Fruit fly (Drosophila melanogaster) whole organism, embryonic: ENCODE data around the gene arm.

Source experiments
- Aef1 ChIP-seq: fragments of 200-800 bp; sonication (Bioruptor generic); IDR thresholded peaks from 3 replicates; pipeline ENCODE4 v1.3.6; 2022; ENCODE audit warnings: missing biosample characterization, missing genetic modification characterization
- Asciz ChIP-seq: fragments of 200-800 bp; sonication (Bioruptor generic); optimal IDR thresholded peaks from 2 replicates; lab custom pipeline; 2017; ENCODE audit warnings: missing biosample characterization, mild to moderate bottlenecking, missing genetic modification characterization, missing genetic modification reagents
- B-H2 ChIP-seq: fragments of 200-800 bp; sonication (Bioruptor generic); optimal IDR thresholded peaks from 2 replicates; lab custom pipeline; 2018; ENCODE audit warnings: missing biosample characterization, mild to moderate bottlenecking, missing genetic modification characterization
- BtbVII ChIP-seq: fragments of 200-800 bp; sonication (Bioruptor generic); optimal IDR thresholded peaks from 3 replicates; lab custom pipeline; 2017; ENCODE audit warnings: missing biosample characterization, mild to moderate bottlenecking, missing genetic modification characterization
- CG10209 ChIP-seq: fragments of 200-800 bp; sonication (Bioruptor generic); optimal IDR thresholded peaks from 3 replicates; lab custom pipeline; 2017; ENCODE audit warnings: missing biosample characterization, mild to moderate bottlenecking, missing genetic modification characterization, missing genetic modification reagents
- CG11093 ChIP-seq: fragments of 200-800 bp; sonication (Bioruptor generic); IDR thresholded peaks from 3 replicates; pipeline ENCODE4 v1.3.6; 2022; ENCODE audit warnings: missing biosample characterization, missing genetic modification characterization
- CG11456 ChIP-seq: fragments of 200-800 bp; sonication (Bioruptor generic); IDR thresholded peaks from 3 replicates; pipeline ENCODE4 v1.3.6; 2022; ENCODE audit warnings: missing biosample characterization, missing genetic modification characterization
- CG11504 ChIP-seq: fragments of 200-800 bp; sonication (Bioruptor generic); optimal IDR thresholded peaks from 3 replicates; lab custom pipeline; 2019; ENCODE audit warnings: missing biosample characterization, mild to moderate bottlenecking, missing genetic modification characterization, moderate library complexity
- CG13624 ChIP-seq: fragments of 200-800 bp; sonication (Bioruptor generic); optimal IDR thresholded peaks from 2 replicates; lab custom pipeline; 2016; ENCODE audit warnings: missing biosample characterization, missing genetic modification characterization
- CG13894 ChIP-seq: fragments of 200-800 bp; sonication (Bioruptor generic); optimal IDR thresholded peaks from 3 replicates; lab custom pipeline; 2018; ENCODE audit warnings: missing biosample characterization, mild to moderate bottlenecking, missing genetic modification characterization, moderate library complexity
- CG14710 ChIP-seq: fragments of 200-800 bp; sonication (Bioruptor generic); optimal IDR thresholded peaks from 3 replicates; lab custom pipeline; 2019; ENCODE audit warnings: missing biosample characterization, mild to moderate bottlenecking, missing genetic modification characterization, moderate library complexity
- CG15073 ChIP-seq: fragments of 200-800 bp; sonication (Bioruptor generic); optimal IDR thresholded peaks from 2 replicates; lab custom pipeline; 2016; ENCODE audit warnings: missing biosample characterization, missing genetic modification characterization
- CG1529 ChIP-seq: fragments of 200-800 bp; sonication (Bioruptor generic); optimal IDR thresholded peaks from 3 replicates; lab custom pipeline; 2018; ENCODE audit warnings: missing biosample characterization, missing genetic modification characterization
- CG17829 ChIP-seq: fragments of 200-800 bp; optimal IDR thresholded peaks from 2 replicates; lab custom pipeline; 2019; ENCODE audit warnings: missing biosample characterization, mild to moderate bottlenecking, missing genetic modification characterization, moderate library complexity
- CG2889 ChIP-seq: fragments of 200-800 bp; sonication (Bioruptor generic); IDR thresholded peaks from 3 replicates; pipeline ENCODE4 v1.3.6; 2022; ENCODE audit warnings: missing biosample characterization, missing genetic modification characterization
- CG3163 ChIP-seq: fragments of 200-800 bp; sonication (Bioruptor generic); optimal IDR thresholded peaks from 3 replicates; lab custom pipeline; 2016; ENCODE audit warnings: missing biosample characterization, missing genetic modification characterization
- CG4360 ChIP-seq: fragments of 200-800 bp; sonication (Bioruptor generic); IDR thresholded peaks from 2 replicates; pipeline ENCODE4 v1.3.6; 2022; ENCODE audit warnings: missing biosample characterization, missing genetic modification characterization
- CG43689 ChIP-seq: fragments of 200-800 bp; sonication (Bioruptor generic); IDR thresholded peaks from 2 replicates; pipeline ENCODE4 v1.3.6; 2022; ENCODE audit warnings: missing biosample characterization, missing genetic modification characterization
- CG6765 ChIP-seq: fragments of 200-800 bp; sonication (Bioruptor generic); optimal IDR thresholded peaks from 3 replicates; lab custom pipeline; 2017; ENCODE audit warnings: missing biosample characterization, mild to moderate bottlenecking, missing genetic modification characterization
- CG7372 ChIP-seq: fragments of 200-800 bp; sonication (Bioruptor generic); IDR thresholded peaks from 2 replicates; pipeline ENCODE4 v1.3.6; 2022; ENCODE audit warnings: missing biosample characterization, missing genetic modification characterization
- CG8478 ChIP-seq: fragments of >200 bp; optimal IDR thresholded peaks from 2 replicates; lab custom pipeline; 2018
- CG9609 ChIP-seq: fragments of 200-800 bp; sonication (Bioruptor generic); optimal IDR thresholded peaks from 3 replicates; lab custom pipeline; 2016; ENCODE audit warnings: missing biosample characterization, missing genetic modification characterization
- Dfd ChIP-seq, 2 experiments: fragments of >200 bp; optimal IDR thresholded peaks; 2 replicates each; lab custom pipeline; 2017; ENCODE audit warnings: missing biosample characterization in 2 of 2, missing genetic modification characterization in 2 of 2
- Dip2 ChIP-seq: fragments of 200-800 bp; sonication (Bioruptor generic); IDR thresholded peaks from 2 replicates; pipeline ENCODE4 v1.3.6; 2022; ENCODE audit warnings: missing biosample characterization, missing genetic modification characterization
- Doc3 ChIP-seq: fragments of 200-800 bp; sonication (Bioruptor generic); IDR thresholded peaks from 3 replicates; pipeline ENCODE4 v1.3.6; 2022; ENCODE audit warnings: missing biosample characterization, missing genetic modification characterization; ENCODE audit not compliant: partially characterized antibody
- Ets97D ChIP-seq: fragments of 200-800 bp; sonication (Bioruptor generic); optimal IDR thresholded peaks from 3 replicates; lab custom pipeline; 2016; ENCODE audit warnings: missing biosample characterization, missing genetic modification characterization
- HLHmδ ChIP-seq: fragments of 200-800 bp; sonication (Bioruptor generic); optimal IDR thresholded peaks from 2 replicates; lab custom pipeline; 2018; ENCODE audit warnings: missing biosample characterization, mild to moderate bottlenecking, missing genetic modification characterization, moderate library complexity
- Hr51 ChIP-seq, 2 experiments: fragments of 200-800 bp; sonication (Bioruptor generic); optimal IDR thresholded peaks; 2 replicates in 1 of 2; 3 replicates in 1 of 2; lab custom pipeline; 2016 to 2018; ENCODE audit warnings: missing biosample characterization in 2 of 2, missing genetic modification characterization in 2 of 2, mild to moderate bottlenecking in 1 of 2, moderate library complexity in 1 of 2
- Kr ChIP-seq: fragments of 200-800 bp; sonication (Bioruptor generic); optimal IDR thresholded peaks from 2 replicates; lab custom pipeline; 2017; ENCODE audit warnings: missing biosample characterization, mild to moderate bottlenecking, missing genetic modification characterization
- Spps ChIP-seq: fragments of 200-800 bp; sonication (Bioruptor generic); optimal IDR thresholded peaks from 2 replicates; lab custom pipeline; 2018; ENCODE audit warnings: missing biosample characterization, mild to moderate bottlenecking, missing genetic modification characterization
- Sry-β ChIP-seq: fragments of 200-800 bp; sonication (Bioruptor generic); optimal IDR thresholded peaks from 2 replicates; lab custom pipeline; 2018; ENCODE audit warnings: missing biosample characterization, mild to moderate bottlenecking, missing genetic modification characterization, moderate library complexity
- caup ChIP-seq: fragments of 200-800 bp; sonication (Bioruptor generic); optimal IDR thresholded peaks from 3 replicates; lab custom pipeline; 2017; ENCODE audit warnings: missing biosample characterization, mild to moderate bottlenecking, missing genetic modification characterization, moderate library complexity; ENCODE audit not compliant: severe bottlenecking
- cwo ChIP-seq: fragments of 200-800 bp; sonication (Bioruptor generic); optimal IDR thresholded peaks from 3 replicates; lab custom pipeline; 2017; ENCODE audit warnings: missing biosample characterization, missing genetic modification characterization, mild to moderate bottlenecking, moderate library complexity, missing genetic modification reagents
- dan ChIP-seq: fragments of 200-800 bp; sonication (Bioruptor generic); IDR thresholded peaks from 2 replicates; pipeline ENCODE4 v1.3.6; 2022; ENCODE audit warnings: missing biosample characterization, missing genetic modification characterization
- dysf ChIP-seq: fragments of 200-800 bp; sonication (Bioruptor generic); IDR thresholded peaks from 3 replicates; pipeline ENCODE4 v1.3.6; 2022; ENCODE audit warnings: missing biosample characterization, missing genetic modification characterization
- exex ChIP-seq: fragments of 200-800 bp; sonication (Bioruptor generic); optimal IDR thresholded peaks from 4 replicates; lab custom pipeline; 2018; ENCODE audit warnings: missing biosample characterization, mild to moderate bottlenecking, missing genetic modification characterization, moderate library complexity
- eyg ChIP-seq: fragments of 200-800 bp; sonication (Bioruptor generic); optimal IDR thresholded peaks from 3 replicates; lab custom pipeline; 2016; ENCODE audit warnings: missing biosample characterization, missing genetic modification characterization
- fd102C ChIP-seq: fragments of 200-800 bp; sonication (Bioruptor generic); optimal IDR thresholded peaks from 2 replicates; lab custom pipeline; 2018; ENCODE audit warnings: missing biosample characterization, mild to moderate bottlenecking, missing genetic modification characterization, moderate library complexity
- kah ChIP-seq: fragments of 200-800 bp; sonication (Bioruptor generic); optimal IDR thresholded peaks from 2 replicates; lab custom pipeline; 2018; ENCODE audit warnings: missing biosample characterization, mild to moderate bottlenecking, missing genetic modification characterization
- klu ChIP-seq: fragments of 200-800 bp; sonication (Bioruptor generic); IDR thresholded peaks from 2 replicates; pipeline ENCODE4 v1.3.6; 2022; ENCODE audit warnings: missing biosample characterization, missing genetic modification characterization
- nmo ChIP-seq: fragments of 200-800 bp; sonication (Bioruptor generic); optimal IDR thresholded peaks from 2 replicates; lab custom pipeline; 2018; ENCODE audit warnings: missing biosample characterization, mild to moderate bottlenecking, missing genetic modification characterization, moderate library complexity
- onecut ChIP-seq: fragments of 200-800 bp; sonication (Bioruptor generic); IDR thresholded peaks from 2 replicates; pipeline ENCODE4 v1.3.6; 2022; ENCODE audit warnings: missing biosample characterization, missing genetic modification characterization
- org-1 ChIP-seq: fragments of 200-800 bp; sonication (Bioruptor generic); optimal IDR thresholded peaks from 2 replicates; lab custom pipeline; 2017; ENCODE audit warnings: missing biosample characterization, missing genetic modification characterization
- psq ChIP-seq: fragments of 200-800 bp; sonication (Bioruptor generic); optimal IDR thresholded peaks from 2 replicates; lab custom pipeline; 2017; ENCODE audit warnings: missing biosample characterization, missing genetic modification characterization
- ranshi ChIP-seq: fragments of 200-800 bp; sonication (Bioruptor generic); IDR thresholded peaks from 2 replicates; pipeline ENCODE4 v1.3.6; 2022; ENCODE audit warnings: missing biosample characterization, missing genetic modification characterization
- sim ChIP-seq: fragments of 200-800 bp; sonication (Bioruptor generic); IDR thresholded peaks from 2 replicates; pipeline ENCODE4 v1.3.6; 2022; ENCODE audit warnings: missing biosample characterization, missing genetic modification characterization
- stc ChIP-seq: fragments of 200-800 bp; sonication (Bioruptor generic); IDR thresholded peaks from 2 replicates; pipeline ENCODE4 v1.3.6; 2022; ENCODE audit warnings: missing biosample characterization, missing genetic modification characterization
- tll ChIP-seq, 2 experiments: fragments of 200-800 bp in 1 of 2; fragments of >200 bp in 1 of 2; sonication (Bioruptor generic) in 1 of 2; optimal IDR thresholded peaks; 2 replicates each; lab custom pipeline; 2017 to 2019; ENCODE audit warnings: missing biosample characterization in 2 of 2, missing genetic modification characterization in 2 of 2, mild to moderate bottlenecking in 1 of 2, moderate library complexity in 1 of 2
- trem ChIP-seq: fragments of 200-800 bp; optimal IDR thresholded peaks from 3 replicates; lab custom pipeline; 2019; ENCODE audit warnings: missing biosample characterization, mild to moderate bottlenecking, missing genetic modification characterization, moderate library complexity
- vnd ChIP-seq: fragments of 200-800 bp; sonication (Bioruptor generic); IDR thresholded peaks from 3 replicates; pipeline ENCODE4 v1.3.6; 2022; ENCODE audit warnings: missing biosample characterization, missing genetic modification characterization; ENCODE audit not compliant: partially characterized antibody

Gene arm

DNA sequence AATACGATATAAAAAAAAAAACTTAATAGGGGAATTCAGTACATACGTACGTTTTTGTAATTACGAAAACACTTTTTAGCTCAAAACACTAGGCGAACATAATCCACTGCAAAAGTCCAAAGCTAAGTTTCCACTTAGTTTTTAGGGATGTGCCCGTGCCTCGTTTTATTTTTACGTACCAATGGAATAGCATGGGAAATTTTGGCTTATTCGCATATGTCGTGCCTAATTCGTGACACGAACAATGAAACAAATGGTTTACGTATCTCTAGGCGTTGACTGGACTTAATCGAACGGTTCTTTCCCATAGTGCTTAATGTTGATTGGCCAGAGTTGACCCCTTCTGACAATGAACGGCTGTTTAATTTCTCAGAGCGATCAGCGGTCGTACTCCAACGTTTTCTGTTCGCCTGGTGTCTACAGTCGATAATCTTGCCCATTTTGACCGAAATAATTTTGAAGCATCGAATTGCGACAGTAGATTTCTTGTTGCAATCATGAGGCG, 20.8 kb downstream of the arm start, which contains the start of gene CG14818 (continued):
- peak; percentile 31 for TF ChIP-seq CG17829 (tag; lab: Kevin White, UChicago)
- no peak for TF ChIP-seq psq
- peak; percentile 19 for TF ChIP-seq eyg (GFP tag; lab: Kevin White, UChicago)
- TF ChIP-seq HLHmδ (GFP tag; lab: Kevin White, UChicago): no peak
- 0 out of 2 replicates have a peak, but pooled peaks have one; percentile 29 for TF ChIP-seq stc (GFP tag; lab: Robert Waterston, UW)
- peak; percentile 39; the same call in 1 of the 3 replicates for TF ChIP-seq Aef1 (GFP tag; lab: Robert Waterston, UW)
- TF ChIP-seq CG13624 (GFP tag; lab: Kevin White, UChicago): peak; percentile 47
- no peak for TF ChIP-seq Kr (GFP tag; lab: Kevin White, UChicago)
- no peak for TF ChIP-seq CG8478 (lab: Kevin White, UChicago)
- peak; percentile 59 for TF ChIP-seq nmo (GFP tag; lab: Kevin White, UChicago)
- no peak for TF ChIP-seq org-1 (GFP tag; lab: Kevin White, UChicago)
- no peak for TF ChIP-seq CG11504 (tag; lab: Kevin White, UChicago)
- no peak for TF ChIP-seq CG6765 (GFP tag; lab: Kevin White, UChicago)
- TF ChIP-seq CG11093 (GFP tag; lab: Robert Waterston, UW): 0 out of 3 replicates have a peak, but pooled peaks have one; percentile 41
- TF ChIP-seq onecut (GFP tag; lab: Robert Waterston, UW): no peak; the same call in 1 of the 2 replicates
- no peak for TF ChIP-seq sim (GFP tag; lab: Robert Waterston, UW)
- peak; percentile 31 for TF ChIP-seq CG3163 (GFP tag; lab: Kevin White, UChicago)
- TF ChIP-seq exex (tag; lab: Kevin White, UChicago): no peak
- peak; percentile 41 to 45 for TF ChIP-seq Hr51 (GFP tag; optimal IDR thresholded peaks at IDR 0.05; lab: Kevin White, UChicago)
- peak; percentile 60 for TF ChIP-seq B-H2
- TF ChIP-seq CG10209: peak; percentile 56
- no peak for TF ChIP-seq cwo (GFP tag; lab: Kevin White, UChicago)
- TF ChIP-seq caup (GFP tag; lab: Kevin White, UChicago): peak; percentile 72
- 0 out of 2 replicates have a peak, but pooled peaks have one; percentile 22 for TF ChIP-seq CG43689 (GFP tag; lab: Robert Waterston, UW)
- peak; percentile 24 for TF ChIP-seq Sry-β (GFP tag; lab: Kevin White, UChicago)
- TF ChIP-seq CG4360: no peak
- TF ChIP-seq Asciz (GFP tag; lab: Kevin White, UChicago): no peak
- TF ChIP-seq ranshi (GFP tag; lab: Robert Waterston, UW): peak; percentile 60; the same call in 1 of the 2 replicates
- TF ChIP-seq CG2889 (GFP tag; lab: Robert Waterston, UW): no peak
- peak; percentile 92 for TF ChIP-seq Doc3 (GFP tag; lab: Robert Waterston, UW)
- peak; percentile 25 for TF ChIP-seq BtbVII (GFP tag; lab: Kevin White, UChicago)
- TF ChIP-seq dysf (GFP tag; lab: Robert Waterston, UW): peak; percentile 73; the same call in 1 of the 3 replicates
- TF ChIP-seq tll (GFP tag; optimal IDR thresholded peaks at IDR 0.05; lab: Kevin White, UChicago): peak in 1 of 2 experiments; percentile 27
- no peak for TF ChIP-seq Dip2 (GFP tag; lab: Robert Waterston, UW)
- peak; percentile 84 for TF ChIP-seq vnd
- no peak for TF ChIP-seq Spps (tag; lab: Kevin White, UChicago)
- TF ChIP-seq CG9609 (GFP tag; lab: Kevin White, UChicago): peak; percentile 64
- no peak for TF ChIP-seq CG15073
- peak; percentile 56 for TF ChIP-seq CG7372 (GFP tag; lab: Robert Waterston, UW)
- TF ChIP-seq kah (GFP tag; lab: Kevin White, UChicago): no peak
- peak; percentile 63 for TF ChIP-seq CG13894
- TF ChIP-seq CG11456 (GFP tag; lab: Robert Waterston, UW): peak; percentile 72; the same call in 1 of the 3 replicates
- no peak for TF ChIP-seq trem
- TF ChIP-seq Dfd (GFP tag; optimal IDR thresholded peaks at IDR 0.05; lab: Kevin White, UChicago): no peak
- no peak for TF ChIP-seq fd102C (GFP tag; lab: Kevin White, UChicago)
- TF ChIP-seq klu (GFP tag; lab: Robert Waterston, UW): no peak; the same call in 1 of the 2 replicates
- TF ChIP-seq Ets97D (GFP tag; lab: Kevin White, UChicago): peak; percentile 51
- no peak for TF ChIP-seq dan (GFP tag; lab: Robert Waterston, UW)
- TF ChIP-seq CG14710 (tag; lab: Kevin White, UChicago): peak; percentile 43
- TF ChIP-seq CG1529 (GFP tag; lab: Kevin White, UChicago): no peak
